Fruit fly (Drosophila melanogaster): ENCODE data around the gene CG11029.

DNA sequence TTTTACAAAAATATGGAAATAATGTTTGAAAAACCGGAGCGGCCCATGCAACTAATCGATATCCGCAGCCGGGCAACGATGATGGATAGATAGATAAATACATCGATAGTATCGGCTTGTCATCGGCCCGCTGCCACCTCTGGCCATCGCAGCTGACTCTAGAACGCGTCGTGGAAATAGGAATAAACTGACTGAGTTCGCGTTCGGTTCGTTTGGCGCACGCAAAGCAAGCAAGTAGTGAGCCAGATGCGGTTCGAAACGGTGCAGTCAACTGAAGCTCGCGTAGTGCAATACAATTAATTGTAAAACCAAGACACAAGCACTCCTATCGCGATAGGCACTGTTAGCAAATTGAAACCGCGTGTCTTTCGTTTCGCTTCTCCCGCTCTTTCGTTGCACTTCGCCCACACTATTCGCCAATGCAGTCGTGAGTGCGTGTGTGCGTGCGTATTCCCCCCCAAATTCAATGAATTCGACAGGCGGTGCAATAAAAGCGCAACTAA lies 21.4 kb upstream of the CG11029 start, which contains the start of gene CG11030:
- TF ChIP-seq CG34406 (GFP tag; optimal IDR thresholded peaks at IDR 0.05) (no peak), CG3032 (tag; optimal IDR thresholded peaks at IDR 0.05) (no peak), CG11762 (GFP tag; optimal IDR thresholded peaks at IDR 0.05; ENCODE audit: insufficient read depth) (no peak), Hr39 (GFP tag; optimal IDR thresholded peaks at IDR 0.05) (no peak), CG16779 (tag; optimal IDR thresholded peaks at IDR 0.05) (no peak), ss (GFP tag; optimal IDR thresholded peaks at IDR 0.05) (peak in 1 of 2 experiments; percentile 58), CG8632 (GFP tag; optimal IDR thresholded peaks at IDR 0.05) (no peak)
